Fruit fly (Drosophila melanogaster) whole organism, embryonic: ENCODE results near the gene CG33939.

Experiments
- Atf-2 ChIP-seq: fragments of 200-800 bp; sonication (Bioruptor generic); optimal IDR thresholded peaks from 2 replicates; lab custom pipeline; 2016; ENCODE audit warnings: missing biosample characterization, missing genetic modification characterization
- Blimp-1 ChIP-seq: fragments of 200-800 bp; sonication (Bioruptor generic); optimal IDR thresholded peaks from 3 replicates; lab custom pipeline; 2018; ENCODE audit warnings: missing biosample characterization, missing genetic modification characterization, mild to moderate bottlenecking, moderate library complexity, missing genetic modification reagents
- BtbVII ChIP-seq: fragments of 200-800 bp; sonication (Bioruptor generic); optimal IDR thresholded peaks from 3 replicates; lab custom pipeline; 2017; ENCODE audit warnings: missing biosample characterization, mild to moderate bottlenecking, missing genetic modification characterization
- CG10147 ChIP-seq: fragments of 200-800 bp; sonication (Bioruptor generic); optimal IDR thresholded peaks from 2 replicates; lab custom pipeline; 2019; ENCODE audit warnings: missing biosample characterization, mild to moderate bottlenecking, missing genetic modification characterization, moderate library complexity
- CG10565 ChIP-seq: fragments of 200-800 bp; sonication (Bioruptor generic); optimal IDR thresholded peaks from 3 replicates; lab custom pipeline; 2016; ENCODE audit warnings: missing biosample characterization, mild to moderate bottlenecking, missing genetic modification characterization
- CG11695 ChIP-seq: fragments of 200-800 bp; sonication (Bioruptor generic); IDR thresholded peaks from 3 replicates; pipeline ENCODE4 v1.3.6; 2022; ENCODE audit warnings: missing biosample characterization, missing genetic modification characterization
- CG12769 ChIP-seq: fragments of 200-800 bp; sonication (Bioruptor generic); optimal IDR thresholded peaks from 2 replicates; lab custom pipeline; 2019; ENCODE audit warnings: missing biosample characterization, mild to moderate bottlenecking, missing genetic modification characterization, moderate library complexity
- CG13775 ChIP-seq: fragments of 200-800 bp; sonication (Bioruptor generic); optimal IDR thresholded peaks from 3 replicates; lab custom pipeline; 2017; ENCODE audit warnings: missing biosample characterization, mild to moderate bottlenecking, missing genetic modification characterization
- CG15011 ChIP-seq: fragments of 200-800 bp; sonication (Bioruptor generic); optimal IDR thresholded peaks from 3 replicates; lab custom pipeline; 2018; ENCODE audit warnings: missing biosample characterization, mild to moderate bottlenecking, missing genetic modification characterization
- CG15479 ChIP-seq: fragments of 200-800 bp; sonication (Bioruptor generic); optimal IDR thresholded peaks from 3 replicates; lab custom pipeline; 2019; ENCODE audit warnings: missing biosample characterization, mild to moderate bottlenecking, missing genetic modification characterization, moderate library complexity
- CG17385 ChIP-seq: fragments of 200-800 bp; sonication (Bioruptor generic); optimal IDR thresholded peaks from 3 replicates; lab custom pipeline; 2018; ENCODE audit warnings: missing biosample characterization, mild to moderate bottlenecking, missing genetic modification characterization
- CG30020 ChIP-seq: fragments of 200-800 bp; optimal IDR thresholded peaks from 2 replicates; lab custom pipeline; 2019; ENCODE audit warnings: missing biosample characterization, mild to moderate bottlenecking, missing genetic modification characterization, moderate library complexity
- CG3838 ChIP-seq: fragments of 200-800 bp; sonication (Bioruptor generic); optimal IDR thresholded peaks from 3 replicates; lab custom pipeline; 2016; ENCODE audit warnings: missing biosample characterization, missing genetic modification characterization
- CG4328 ChIP-seq: fragments of 200-800 bp; sonication (Bioruptor generic); optimal IDR thresholded peaks from 3 replicates; lab custom pipeline; 2017; ENCODE audit warnings: missing biosample characterization, missing genetic modification reagents, missing genetic modification characterization
- CG5953 ChIP-seq: fragments of 200-800 bp; sonication (Bioruptor generic); IDR thresholded peaks from 2 replicates; pipeline ENCODE4 v1.3.6; 2022; ENCODE audit warnings: missing biosample characterization, missing genetic modification characterization
- CG6272 ChIP-seq: fragments of 200-800 bp; sonication (Bioruptor generic); IDR thresholded peaks from 2 replicates; pipeline ENCODE4 v1.3.6; 2022; ENCODE audit warnings: missing biosample characterization, missing genetic modification characterization
- CG6791 ChIP-seq: fragments of 200-800 bp; sonication (Bioruptor generic); IDR thresholded peaks from 3 replicates; pipeline ENCODE4 v1.3.6; 2022; ENCODE audit warnings: missing biosample characterization, missing genetic modification characterization; ENCODE audit not compliant: partially characterized antibody
- CG7987 ChIP-seq: fragments of 200-800 bp; sonication (Bioruptor generic); optimal IDR thresholded peaks from 2 replicates; lab custom pipeline; 2018; ENCODE audit warnings: missing biosample characterization, mild to moderate bottlenecking, missing genetic modification characterization, moderate library complexity
- CG8089 ChIP-seq: fragments of 200-800 bp; sonication (Bioruptor generic); optimal IDR thresholded peaks from 3 replicates; lab custom pipeline; 2016; ENCODE audit warnings: missing biosample characterization, missing genetic modification characterization
- CG8765 ChIP-seq: fragments of 200-800 bp; sonication (Bioruptor generic); IDR thresholded peaks from 2 replicates; pipeline ENCODE4 v1.3.6; 2022; ENCODE audit warnings: missing biosample characterization, missing genetic modification characterization
- Deaf1 ChIP-seq: fragments of 200-800 bp; optimal IDR thresholded peaks from 3 replicates; lab custom pipeline; 2019; ENCODE audit warnings: missing biosample characterization, mild to moderate bottlenecking, missing genetic modification characterization, moderate library complexity
- Hey ChIP-seq: fragments of 200-800 bp; sonication (Bioruptor generic); optimal IDR thresholded peaks from 3 replicates; lab custom pipeline; 2018; ENCODE audit warnings: missing biosample characterization, mild to moderate bottlenecking, missing genetic modification characterization
- Hr3 ChIP-seq: fragments of 200-800 bp; sonication (Bioruptor generic); optimal IDR thresholded peaks from 3 replicates; lab custom pipeline; 2016; ENCODE audit warnings: missing biosample characterization, missing genetic modification characterization
- Hr78 ChIP-seq, 2 experiments: fragments of 200-800 bp in 1 of 2; fragments of >200 bp in 1 of 2; sonication (Bioruptor generic) in 1 of 2; optimal IDR thresholded peaks; 2 replicates each; lab custom pipeline; 2017 to 2019; ENCODE audit warnings: missing biosample characterization in 2 of 2, missing genetic modification characterization in 2 of 2, mild to moderate bottlenecking in 1 of 2, moderate library complexity in 1 of 2
- Mad ChIP-seq: fragments of 200-800 bp; sonication (Bioruptor generic); optimal IDR thresholded peaks from 2 replicates; lab custom pipeline; 2016; ENCODE audit warnings: missing biosample characterization, missing genetic modification characterization
- Med ChIP-seq: fragments of 200-800 bp; sonication (Bioruptor generic); peaks from one replicate; lab custom pipeline; 2016; ENCODE audit warnings: missing biosample characterization, missing genetic modification characterization, mild to moderate bottlenecking, inconsistent platforms, moderate library complexity
- NC2β ChIP-seq: fragments of 200-800 bp; sonication (Bioruptor generic); optimal IDR thresholded peaks from 2 replicates; lab custom pipeline; 2016; ENCODE audit warnings: missing biosample characterization, missing genetic modification characterization
- NK7.1 ChIP-seq: fragments of 200-800 bp; sonication (Bioruptor generic); optimal IDR thresholded peaks from 3 replicates; lab custom pipeline; 2016; ENCODE audit warnings: missing biosample characterization, missing genetic modification characterization
- Nf-YC ChIP-seq: fragments of 200-800 bp; optimal IDR thresholded peaks from 3 replicates; lab custom pipeline; 2019; ENCODE audit warnings: missing biosample characterization, mild to moderate bottlenecking, missing genetic modification characterization, moderate library complexity
- Sry-β ChIP-seq: fragments of 200-800 bp; sonication (Bioruptor generic); optimal IDR thresholded peaks from 2 replicates; lab custom pipeline; 2018; ENCODE audit warnings: missing biosample characterization, mild to moderate bottlenecking, missing genetic modification characterization, moderate library complexity
- Vsx1 ChIP-seq: fragments of 200-800 bp; sonication (Bioruptor generic); optimal IDR thresholded peaks from 2 replicates; lab custom pipeline; 2017; ENCODE audit warnings: missing biosample characterization, mild to moderate bottlenecking, missing genetic modification characterization, missing genetic modification reagents
- Xbp1 ChIP-seq: fragments of 200-800 bp; sonication (Bioruptor generic); optimal IDR thresholded peaks from 3 replicates; lab custom pipeline; 2016; ENCODE audit warnings: missing biosample characterization, mild to moderate bottlenecking, missing genetic modification characterization
- chn ChIP-seq: fragments of 200-800 bp; sonication (Bioruptor generic); optimal IDR thresholded peaks from 2 replicates; lab custom pipeline; 2016; ENCODE audit warnings: missing biosample characterization, missing genetic modification characterization
- corto ChIP-seq: fragments of 200-800 bp; sonication (Bioruptor generic); optimal IDR thresholded peaks from 2 replicates; lab custom pipeline; 2016; ENCODE audit warnings: missing biosample characterization, mild to moderate bottlenecking, missing genetic modification characterization, moderate library complexity
- dati ChIP-seq: fragments of 200-800 bp; sonication (Bioruptor generic); IDR thresholded peaks from 2 replicates; pipeline ENCODE4 v1.3.6; 2022; ENCODE audit warnings: missing biosample characterization, missing genetic modification characterization
- dimm ChIP-seq: fragments of 200-800 bp; sonication (Bioruptor generic); IDR thresholded peaks from 2 replicates; pipeline ENCODE4 v1.3.6; 2022; ENCODE audit warnings: missing biosample characterization, missing genetic modification characterization
- gcm ChIP-seq: fragments of 200-800 bp; sonication (Bioruptor generic); optimal IDR thresholded peaks from 2 replicates; lab custom pipeline; 2019; ENCODE audit warnings: missing biosample characterization, mild to moderate bottlenecking, missing genetic modification characterization, moderate library complexity
- gcm2 ChIP-seq: fragments of 200-800 bp; sonication (Bioruptor generic); optimal IDR thresholded peaks from 2 replicates; lab custom pipeline; 2016; ENCODE audit warnings: missing biosample characterization, missing genetic modification characterization
- knrl ChIP-seq: fragments of 200-800 bp; sonication (Bioruptor generic); IDR thresholded peaks from 3 replicates; pipeline ENCODE4 v1.3.6; 2022; ENCODE audit warnings: missing biosample characterization, missing genetic modification characterization; ENCODE audit not compliant: partially characterized antibody
- lola ChIP-seq, 3 experiments: fragments of >200 bp in 2 of 3; fragments of 200-800 bp in 1 of 3; sonication (Bioruptor generic) in 1 of 3; optimal IDR thresholded peaks; 2 replicates each; lab custom pipeline; 2017 to 2019; ENCODE audit warnings: missing biosample characterization in 3 of 3, missing genetic modification characterization in 3 of 3, mild to moderate bottlenecking in 1 of 3, moderate library complexity in 1 of 3
- maf-S ChIP-seq: fragments of 200-800 bp; sonication (Bioruptor generic); optimal IDR thresholded peaks from 2 replicates; lab custom pipeline; 2016; ENCODE audit warnings: missing biosample characterization, missing genetic modification characterization
- mirr ChIP-seq: fragments of 200-800 bp; sonication (Bioruptor generic); optimal IDR thresholded peaks from 3 replicates; lab custom pipeline; 2018; ENCODE audit warnings: missing biosample characterization, mild to moderate bottlenecking, missing genetic modification characterization
- mld ChIP-seq: fragments of 200-800 bp; sonication (Bioruptor generic); IDR thresholded peaks from 3 replicates; pipeline ENCODE4 v1.3.6; 2022; ENCODE audit warnings: missing biosample characterization, missing genetic modification characterization; ENCODE audit not compliant: partially characterized antibody
- phol ChIP-seq: fragments of 200-800 bp; sonication (Bioruptor generic); optimal IDR thresholded peaks from 3 replicates; lab custom pipeline; 2018; ENCODE audit warnings: missing biosample characterization, mild to moderate bottlenecking, missing genetic modification characterization, moderate library complexity
- ro ChIP-seq: fragments of 200-800 bp; sonication (Bioruptor generic); IDR thresholded peaks from 2 replicates; pipeline ENCODE4 v1.3.6; 2022; ENCODE audit warnings: missing biosample characterization, missing genetic modification characterization
- ssp ChIP-seq: fragments of 200-800 bp; sonication (Bioruptor generic); IDR thresholded peaks from 2 replicates; pipeline ENCODE4 v1.3.6; 2022; ENCODE audit warnings: missing biosample characterization, missing genetic modification characterization
- stwl ChIP-seq: fragments of 200-800 bp; sonication (Bioruptor generic); optimal IDR thresholded peaks from 3 replicates; lab custom pipeline; 2018; ENCODE audit warnings: missing biosample characterization, mild to moderate bottlenecking, missing genetic modification characterization, moderate library complexity
- vvl ChIP-seq: fragments of 200-800 bp; sonication (Bioruptor generic); IDR thresholded peaks from 2 replicates; pipeline ENCODE4 v1.3.6; 2022; ENCODE audit warnings: missing biosample characterization, missing genetic modification characterization
- yki ChIP-seq: fragments of >200 bp; optimal IDR thresholded peaks from 3 replicates; lab custom pipeline; 2018
- zfh2 ChIP-seq: fragments of 200-800 bp; sonication (Bioruptor generic); optimal IDR thresholded peaks from 2 replicates; lab custom pipeline; 2016; ENCODE audit warnings: missing biosample characterization, missing genetic modification characterization

Gene CG33939

dm6 chrX:19154998-19155397, 19.7 kb downstream of the CG33939 start (continued):
- TF ChIP-seq mirr (GFP tag; lab: Kevin White, UChicago) (no peak), CG4328 (peak; percentile 1), CG17385 (peak; percentile 75), phol (tag; lab: Kevin White, UChicago) (peak; percentile 91), ssp (peak; percentile 67), stwl (tag; lab: Kevin White, UChicago) (peak; percentile 55), CG15479 (peak; percentile 16), CG8089 (GFP tag; lab: Kevin White, UChicago) (peak; percentile 86), CG10565 (GFP tag; lab: Kevin White, UChicago) (peak; percentile 63), CG3838 (GFP tag; lab: Kevin White, UChicago) (peak; percentile 35), CG15011 (no peak), CG13775 (GFP tag; lab: Kevin White, UChicago) (peak; percentile 84), CG10147 (GFP tag; lab: Kevin White, UChicago) (peak; percentile 22), CG30020 (tag; lab: Kevin White, UChicago) (peak; percentile 60), Hey (no peak), Hr78 (GFP tag; optimal IDR thresholded peaks at IDR 0.05; lab: Kevin White, UChicago) (peak in 1 of 2 experiments; percentile 66), zfh2 (GFP tag; lab: Kevin White, UChicago) (no peak), NC2β (GFP tag; lab: Kevin White, UChicago) (peak; percentile 90), knrl (GFP tag; lab: Robert Waterston, UW) (no peak), CG12769 (tag; lab: Kevin White, UChicago) (peak; percentile 75), Hr3 (GFP tag; lab: Kevin White, UChicago) (peak; percentile 83), Sry-β (GFP tag; lab: Kevin White, UChicago) (peak; percentile 20), Blimp-1 (GFP tag; lab: Kevin White, UChicago) (peak; percentile 92), chn (GFP tag; lab: Kevin White, UChicago) (peak; percentile 88), CG8765 (peak; percentile 83), BtbVII (no peak), NK7.1 (peak; percentile 83), Nf-YC (tag; lab: Kevin White, UChicago) (no peak), corto (GFP tag; lab: Kevin White, UChicago) (peak; percentile 82), ro (GFP tag; lab: Robert Waterston, UW) (peak; percentile 46; the same call in 1 of the 2 replicates), Vsx1 (peak; percentile 45), Atf-2 (GFP tag; lab: Kevin White, UChicago) (peak; percentile 81), Mad (GFP tag; lab: Kevin White, UChicago) (peak; percentile 75), CG6272 (peak; percentile 59), gcm2 (GFP tag; lab: Kevin White, UChicago) (peak; percentile 34), yki (lab: Kevin White, UChicago) (no peak), lola (GFP tag; optimal IDR thresholded peaks at IDR 0.05; lab: Kevin White, UChicago) (peak in 1 of 3 experiments; percentile 94), mld (no peak), CG7987 (GFP tag; lab: Kevin White, UChicago) (peak; percentile 42), dimm (peak; percentile 68), vvl (GFP tag; lab: Robert Waterston, UW) (peak; percentile 95), CG11695 (GFP tag; lab: Robert Waterston, UW) (peak; percentile 69; the same call in 2 of the 3 replicates), Deaf1 (tag; lab: Kevin White, UChicago) (peak; percentile 44), maf-S (GFP tag; lab: Kevin White, UChicago) (peak; percentile 73), gcm (GFP tag; lab: Kevin White, UChicago) (peak; percentile 88), dati (GFP tag; lab: Robert Waterston, UW) (peak; percentile 72), Xbp1 (peak; percentile 83), Med (GFP tag; lab: Kevin White, UChicago) (peak; percentile 98), CG6791 (GFP tag; lab: Robert Waterston, UW) (no peak), CG5953 (GFP tag; lab: Robert Waterston, UW) (peak; percentile 81)
